Worm (Caenorhabditis elegans) whole organism, early embryonic: ENCODE results near the gene ada-2.

ENCODE experiments used
- F13C5.2 ChIP-seq: sonication (generic microtip); optimal IDR thresholded peaks from 2 replicates; lab custom pipeline; 2017; ENCODE audit warnings: mild to moderate bottlenecking, missing genetic modification characterization, inconsistent platforms, missing compliant biosample characterization
- ama-1 ChIP-seq: fragments of 150-350 bp; optimal IDR thresholded peaks from 2 replicates; lab custom pipeline; 2014
- ceh-13 ChIP-seq: fragments of 200-800 bp; sonication (Bioruptor generic); optimal IDR thresholded peaks from 2 replicates; lab custom pipeline; 2018; ENCODE audit warnings: mild to moderate bottlenecking, missing genetic modification characterization, missing compliant biosample characterization
- flt-1 ChIP-seq: fragments of 200-800 bp; sonication (Bioruptor generic); IDR thresholded peaks from 2 replicates; pipeline ENCODE4 v1.3.6; 2022; ENCODE audit warnings: missing genetic modification characterization, missing compliant biosample characterization
- hmbx-1 ChIP-seq: sonication (generic microtip); optimal IDR thresholded peaks from 2 replicates; lab custom pipeline; 2016; ENCODE audit warnings: mild to moderate bottlenecking, missing genetic modification characterization, missing compliant biosample characterization
- hmg-4 ChIP-seq: fragments of 200-800 bp; sonication (Bioruptor generic); optimal IDR thresholded peaks from 2 replicates; lab custom pipeline; 2018; ENCODE audit warnings: mild to moderate bottlenecking, missing genetic modification characterization, missing compliant biosample characterization
- hnd-1 ChIP-seq: sonication (generic microtip); optimal IDR thresholded peaks from 2 replicates; lab custom pipeline; 2016; ENCODE audit warnings: missing genetic modification characterization, missing compliant biosample characterization
- pes-1 ChIP-seq: fragments of 200-800 bp; sonication (Bioruptor generic); IDR thresholded peaks from 2 replicates; pipeline ENCODE4 v1.3.6; 2022; ENCODE audit warnings: missing genetic modification reagents, missing genetic modification characterization, missing compliant biosample characterization
- scrt-1 ChIP-seq: fragments of 200-800 bp; sonication (Bioruptor generic); IDR thresholded peaks from 2 replicates; pipeline ENCODE4 v1.3.6; 2022; ENCODE audit warnings: missing genetic modification characterization, missing compliant biosample characterization
- sea-1 ChIP-seq: fragments of 200-800 bp; sonication (Bioruptor generic); conservative IDR thresholded peaks from 2 replicates; pipeline ENCODE4 v1.3.6; 2022; ENCODE audit warnings: missing genetic modification characterization, missing compliant biosample characterization
- tbx-11 ChIP-seq: fragments of 200-800 bp; sonication (Bioruptor generic); IDR thresholded peaks from 2 replicates; pipeline ENCODE4 v1.3.6; 2022; ENCODE audit warnings: missing genetic modification characterization, missing compliant biosample characterization
- tbx-37 ChIP-seq: fragments of 200-800 bp; sonication (Bioruptor generic); conservative IDR thresholded peaks from 2 replicates; pipeline ENCODE4 v1.3.6; 2022; ENCODE audit warnings: missing genetic modification reagents, missing genetic modification characterization, missing compliant biosample characterization
- tra-4 ChIP-seq: sonication (generic microtip); optimal IDR thresholded peaks from 2 replicates; lab custom pipeline; 2017; ENCODE audit warnings: missing genetic modification characterization, missing compliant biosample characterization

DNA sequence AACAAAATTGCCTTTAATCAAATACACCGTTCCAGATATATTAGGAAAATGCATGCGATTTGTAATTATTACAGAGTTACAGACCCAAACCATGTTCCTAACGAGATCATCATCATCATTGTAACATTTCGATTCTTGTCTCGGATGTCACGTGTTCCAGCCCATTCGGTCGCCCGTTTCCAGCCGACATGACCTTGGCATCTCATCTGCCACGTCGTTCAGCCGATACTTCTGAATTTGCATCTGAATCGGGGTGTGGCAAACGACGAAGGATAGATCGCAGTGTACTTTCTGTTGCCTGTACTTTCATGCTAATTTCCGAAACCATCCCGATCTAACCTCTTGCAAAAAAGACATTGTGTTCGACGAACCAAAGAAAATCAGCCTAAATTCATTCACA, 12.4 kb upstream of the ada-2 start:
- TF ChIP-seq ama-1 (lab: Kevin White, UChicago) (no peak), flt-1 (GFP tag; lab: Robert Waterston, UW) (no peak), hnd-1 (tag; lab: Kevin White, UChicago) (no peak), tbx-37 (GFP tag; lab: Robert Waterston, UW) (no peak), pes-1 (GFP tag; lab: Robert Waterston, UW) (no peak), hmg-4 (no peak), hmbx-1 (no peak), F13C5.2 (tag; lab: Kevin White, UChicago) (no peak), scrt-1 (GFP tag; lab: Robert Waterston, UW) (no peak), sea-1 (GFP tag; lab: Robert Waterston, UW) (no peak), tbx-11 (GFP tag; lab: Robert Waterston, UW) (no peak), ceh-13 (no peak), tra-4 (tag; lab: Kevin White, UChicago) (no peak)
